Worm (Caenorhabditis elegans): Measurements from ENCODE around the gene rpl-28.

Gene rpl-28

DNA sequence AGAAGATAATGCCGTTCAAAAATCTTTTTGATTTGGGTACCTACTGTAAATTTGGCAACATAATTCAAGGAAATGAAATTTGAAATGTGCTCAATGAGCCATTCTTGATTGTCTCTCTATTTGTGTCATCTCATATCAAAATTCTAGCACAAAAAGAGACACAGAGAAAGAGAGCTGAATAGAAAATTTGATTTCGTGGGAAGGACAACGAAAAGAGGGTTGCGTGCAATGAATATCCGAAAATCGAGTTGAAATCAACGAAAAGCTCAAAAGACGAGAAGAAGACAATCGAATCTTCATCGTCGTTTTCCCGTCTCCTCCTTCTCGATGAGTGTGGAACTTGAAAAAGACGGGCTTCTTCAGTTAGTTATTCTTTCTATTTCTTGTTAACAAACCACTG, 19.9 kb upstream of the rpl-28 start, which contains the start of gene C15C8.5:
Gene C15C8.5 (plus strand): TSS at position 152 of the 400 bp plus-strand sequence.
- TF ChIP-seq fkh-10 (GFP tag; optimal IDR thresholded peaks at IDR 0.05) (peak; percentile 97), ces-1 (GFP tag; optimal IDR thresholded peaks at IDR 0.05) (peak; percentile 91), ceh-20 (GFP tag; IDR thresholded peaks at IDR 0.05) (no peak), mdl-1 (tag; optimal IDR thresholded peaks at IDR 0.05) (no peak)

- no peak for TF ChIP-seq nhr-42 (GFP tag; IDR thresholded peaks at IDR 0.05)
- TF ChIP-seq dpl-1 (GFP tag; optimal IDR thresholded peaks at IDR 0.05) = peak; percentile 17
- TF ChIP-seq nhr-6 (tag; optimal IDR thresholded peaks at IDR 0.05) = peak; percentile 54
Observed at ce11 chrV:12747431-12747830, 19.5 kb upstream of the rpl-28 start, which contains the start of gene C15C8.4. C15C8.4 (minus strand) TSS chrV:12747463.

DNA sequence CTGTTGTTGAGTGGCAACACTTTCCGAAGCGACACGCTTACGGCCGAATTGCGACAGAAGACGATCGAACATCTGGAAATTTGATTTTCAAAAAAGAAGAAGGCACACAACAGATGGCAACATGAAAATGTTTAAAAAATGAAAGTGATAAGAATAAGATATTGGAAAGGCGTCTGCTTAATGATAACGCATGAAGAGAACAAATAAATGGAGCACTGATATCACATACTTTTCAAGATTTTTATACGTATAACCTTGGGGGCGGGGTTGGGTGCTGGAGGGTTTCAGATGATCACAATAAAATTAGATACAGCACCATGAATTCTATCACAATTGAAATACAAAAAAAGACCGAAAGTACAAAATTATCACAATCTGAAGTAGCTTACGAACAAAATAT, 17.1 kb upstream of the rpl-28 start, which contains the start of gene C15C8.7:
Gene C15C8.7 (minus strand): TSS at position 72 of the 400 bp plus-strand sequence.
- TF ChIP-seq aly-2 (tag; optimal IDR thresholded peaks at IDR 0.05) (no peak), dve-1 (tag; optimal IDR thresholded peaks at IDR 0.05; ENCODE audit: insufficient read depth) (peak; percentile 58), php-3 (GFP tag; IDR thresholded peaks at IDR 0.05) (0 out of 2 replicates have a peak, but pooled peaks have one; percentile 28), dmd-6 (GFP tag; IDR thresholded peaks at IDR 0.05) (peak; percentile 46; the same call in 1 of the 2 replicates), pha-4 (GFP tag; IDR thresholded peaks at IDR 0.05) (no peak), pha-4 (tag; optimal IDR thresholded peaks at IDR 0.05) (no peak), nhr-28 (tag; optimal IDR thresholded peaks at IDR 0.05) (peak; percentile 37), ama-1 (optimal IDR thresholded peaks at IDR 0.05) (peak; percentile 9), pqm-1 (tag; optimal IDR thresholded peaks at IDR 0.05) (peak; percentile 84), aha-1 (tag) (peak; percentile 77), daf-16 (GFP tag; optimal IDR thresholded peaks at IDR 0.05) (no peak), daf-16 (tag; optimal IDR thresholded peaks at IDR 0.05) (peak; percentile 51), lin-13 (GFP tag; optimal IDR thresholded peaks at IDR 0.05) (no peak), hlh-11 (tag; optimal IDR thresholded peaks at IDR 0.05) (peak; percentile 50), mep-1 (tag; optimal IDR thresholded peaks at IDR 0.05) (peak; percentile 1)

DNA sequence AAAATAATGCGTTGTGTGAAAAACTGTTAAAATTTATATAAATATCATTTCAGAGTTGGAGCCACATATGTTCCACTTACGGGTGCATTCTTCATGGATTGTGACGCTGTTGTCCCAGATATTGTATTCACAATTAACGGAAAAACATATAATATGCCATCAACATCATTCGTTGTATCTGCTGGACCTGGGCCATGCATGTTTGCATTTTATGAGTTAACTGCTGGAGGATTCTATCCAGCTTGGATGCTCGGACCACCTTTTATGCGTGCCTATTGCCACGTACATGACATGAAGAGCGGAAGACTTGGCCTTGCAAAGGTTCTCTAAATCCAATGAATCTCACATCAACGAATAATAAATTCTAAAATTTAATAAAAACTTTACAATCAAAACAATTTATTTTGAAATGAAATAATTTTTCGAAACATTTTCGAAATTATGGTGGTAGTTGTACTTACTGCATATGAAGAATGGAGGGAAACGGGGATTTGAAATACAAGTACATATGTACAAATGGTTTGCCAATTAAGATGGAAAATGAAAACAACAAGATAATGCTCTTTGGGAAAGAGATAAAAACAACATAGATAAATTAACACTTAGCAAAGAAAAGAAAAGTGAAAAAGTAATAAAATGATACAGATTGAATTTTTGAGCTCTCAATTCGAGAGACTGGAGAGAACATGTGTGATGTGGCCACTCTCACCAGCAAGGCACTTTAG, 16.0 kb upstream of the rpl-28 start:
- TF ChIP-seq duxl-1 (tag; optimal IDR thresholded peaks at IDR 0.05; ENCODE audit: poor library complexity) (peak; percentile 62), skn-1 (tag; optimal IDR thresholded peaks at IDR 0.05) (no peak), mes-2 (tag; optimal IDR thresholded peaks at IDR 0.05; ENCODE audit: poor library complexity, severe bottlenecking) (peak; percentile 69), Y48G9A.11 (GFP tag; IDR thresholded peaks at IDR 0.05) (no peak), R02D3.7 (tag; optimal IDR thresholded peaks at IDR 0.05) (no peak), gei-8 (GFP tag; optimal IDR thresholded peaks at IDR 0.05) (no peak), dve-1 (tag; optimal IDR thresholded peaks at IDR 0.05; ENCODE audit: insufficient read depth) (peak; percentile 53), nhr-102 (tag; optimal IDR thresholded peaks at IDR 0.05) (peak; percentile 49), zag-1 (tag; optimal IDR thresholded peaks at IDR 0.05) (no peak), mep-1 (tag; optimal IDR thresholded peaks at IDR 0.05) (peak; percentile 66), daf-12 (tag; optimal IDR thresholded peaks at IDR 0.05) (no peak), nhr-111 (GFP tag; optimal IDR thresholded peaks at IDR 0.05) (no peak), nhr-10 (tag; optimal IDR thresholded peaks at IDR 0.05) (peak; percentile 29), pqm-1 (tag; optimal IDR thresholded peaks at IDR 0.05) (peak; percentile 28), nhr-48 (tag; optimal IDR thresholded peaks at IDR 0.05) (peak; percentile 13), egl-43 (GFP tag; IDR thresholded peaks at IDR 0.05) (no peak), ztf-7 (tag; optimal IDR thresholded peaks at IDR 0.05) (no peak), ces-1 (GFP tag; optimal IDR thresholded peaks at IDR 0.05) (no peak), lin-15B (tag; optimal IDR thresholded peaks at IDR 0.05) (no peak), dmd-6 (GFP tag; IDR thresholded peaks at IDR 0.05) (no peak), ceh-62 (tag; optimal IDR thresholded peaks at IDR 0.05) (no peak), T20F7.1 (GFP tag; optimal IDR thresholded peaks at IDR 0.05) (no peak), spr-1 (tag; optimal IDR thresholded peaks at IDR 0.05) (peak; percentile 2)
